Fruit fly (Drosophila melanogaster): ENCODE results near the gene CG15027.

- TF ChIP-seq CG10348 (GFP tag; IDR thresholded peaks at IDR 0.05) (no peak), gl (tag; optimal IDR thresholded peaks at IDR 0.05) (peak; percentile 29), CG8159 (tag; optimal IDR thresholded peaks at IDR 0.05) (no peak), D1 (tag; optimal IDR thresholded peaks at IDR 0.05) (no peak), fd96Ca (GFP tag; IDR thresholded peaks at IDR 0.05) (no peak), CG13204 (GFP tag; optimal IDR thresholded peaks at IDR 0.05) (no peak), EcR (GFP tag; optimal IDR thresholded peaks at IDR 0.05) (no peak), CG8301 (tag; optimal IDR thresholded peaks at IDR 0.05) (no peak), CG12605 (GFP tag; IDR thresholded peaks at IDR 0.05) (peak; percentile 26; the same call in 1 of the 2 replicates), Snoo (tag; optimal IDR thresholded peaks at IDR 0.05) (no peak), rn (GFP tag; IDR thresholded peaks at IDR 0.05) (no peak)
These were observed 8.0 kb downstream of the CG15027 start for dm6 chrX:15077576-15078136.
